Worm (Caenorhabditis elegans) whole organism, L4 larva: ENCODE measurements around the gene polq-1.
A peak's percentile ranks its signal among the peaks of the same experiment; 100 is the strongest.

Experiments
- D1046.2 ChIP-seq: fragments of 200-800 bp; sonication (Bioruptor generic); IDR thresholded peaks from 2 replicates; pipeline ENCODE4 v1.3.6; 2022; ENCODE audit warnings: missing genetic modification characterization, missing compliant biosample characterization
- F10B5.3 ChIP-seq: sonication (generic microtip); optimal IDR thresholded peaks from 2 replicates; lab custom pipeline; 2016; ENCODE audit warnings: mild to moderate bottlenecking, missing genetic modification characterization, missing compliant biosample characterization
- F26F4.8 ChIP-seq: fragments of 200-800 bp; sonication (Bioruptor generic); conservative IDR thresholded peaks from 2 replicates; pipeline ENCODE4 v1.3.6; 2022; ENCODE audit warnings: missing genetic modification characterization, missing compliant biosample characterization
- F37D6.2 ChIP-seq: sonication (generic microtip); optimal IDR thresholded peaks from 2 replicates; lab custom pipeline; 2016; ENCODE audit warnings: mild to moderate bottlenecking, missing genetic modification characterization, missing compliant biosample characterization
- F44E2.7 ChIP-seq: fragments of 200-800 bp; sonication (Bioruptor generic); IDR thresholded peaks from 2 replicates; pipeline ENCODE4 v2.1.2; 2022; ENCODE audit warnings: missing genetic modification characterization, missing compliant biosample characterization
- F49E8.2 ChIP-seq: sonication (generic microtip); optimal IDR thresholded peaks from 2 replicates; lab custom pipeline; 2016; ENCODE audit warnings: missing compliant biosample characterization, mild to moderate bottlenecking, missing genetic modification characterization, borderline replicate concordance
- R02D3.7 ChIP-seq: fragments of 150-350 bp; sonication (generic microtip); optimal IDR thresholded peaks from 3 replicates; lab custom pipeline; 2014; ENCODE audit warnings: missing biosample characterization, missing genetic modification characterization
- Y48G9A.11 ChIP-seq: fragments of 200-800 bp; sonication (Bioruptor generic); IDR thresholded peaks from 2 replicates; pipeline ENCODE4 v1.3.6; 2022; ENCODE audit warnings: missing genetic modification reagents, missing genetic modification characterization, missing compliant biosample characterization
- Y5F2A.4 ChIP-seq: fragments of 200-800 bp; sonication (Bioruptor generic); optimal IDR thresholded peaks from 2 replicates; lab custom pipeline; 2018; ENCODE audit warnings: mild to moderate bottlenecking, missing genetic modification characterization, missing compliant biosample characterization
- Y75B8A.6 ChIP-seq: fragments of 200-800 bp; sonication (Bioruptor generic); IDR thresholded peaks from 2 replicates; pipeline ENCODE4 v1.3.6; 2022; ENCODE audit warnings: missing genetic modification reagents, missing genetic modification characterization, missing compliant biosample characterization
- ZK337.2 ChIP-seq: fragments of 200-800 bp; sonication (Bioruptor generic); IDR thresholded peaks from 2 replicates; pipeline ENCODE4 v1.3.6; 2022; ENCODE audit warnings: missing genetic modification reagents, missing genetic modification characterization, missing compliant biosample characterization
- ZK546.5 ChIP-seq, 2 experiments: sonication (generic microtip); optimal IDR thresholded peaks; 2 replicates each; lab custom pipeline; 2017; ENCODE audit warnings: missing biosample characterization in 2 of 2, missing genetic modification characterization in 2 of 2
- aha-1 ChIP-seq: fragments of 150-350 bp; peaks from one replicate; lab custom pipeline; 2014; ENCODE audit warnings: missing biosample characterization, missing genetic modification characterization
- ceh-20 ChIP-seq: fragments of 200-800 bp; sonication (Bioruptor generic); IDR thresholded peaks from 2 replicates; pipeline ENCODE4 v1.3.6; 2022; ENCODE audit warnings: missing genetic modification reagents, missing genetic modification characterization, missing compliant biosample characterization
- ceh-28 ChIP-seq: fragments of 150-350 bp; optimal IDR thresholded peaks from 2 replicates; lab custom pipeline; 2014; ENCODE audit warnings: missing biosample characterization, missing genetic modification reagents, missing genetic modification characterization
- ceh-44 ChIP-seq: fragments of 200-800 bp; sonication (Bioruptor generic); IDR thresholded peaks from 2 replicates; pipeline ENCODE4 v1.3.6; 2022; ENCODE audit warnings: missing genetic modification reagents, missing genetic modification characterization, missing compliant biosample characterization
- ceh-62 ChIP-seq: sonication (generic microtip); optimal IDR thresholded peaks from 2 replicates; lab custom pipeline; 2017; ENCODE audit warnings: missing biosample characterization, missing genetic modification characterization
- ces-1 ChIP-seq: fragments of 150-350 bp; sonication (generic microtip); optimal IDR thresholded peaks from 4 replicates; lab custom pipeline; 2014; ENCODE audit warnings: missing biosample characterization, missing genetic modification reagents, missing genetic modification characterization
- cey-2 ChIP-seq: sonication (generic microtip); optimal IDR thresholded peaks from 3 replicates; lab custom pipeline; 2017; ENCODE audit warnings: missing genetic modification characterization, mild to moderate bottlenecking, missing compliant biosample characterization, antibody characterized with exemption, borderline replicate concordance; ENCODE audit not compliant: insufficient read depth
- ctbp-1 ChIP-seq: fragments of 200-800 bp; sonication (Bioruptor generic); IDR thresholded peaks from 2 replicates; pipeline ENCODE4 v1.3.6; 2022; ENCODE audit warnings: missing genetic modification reagents, missing genetic modification characterization, missing compliant biosample characterization
- daf-12 ChIP-seq: fragments of 150-350 bp; optimal IDR thresholded peaks from 2 replicates; lab custom pipeline; 2014; ENCODE audit warnings: missing biosample characterization, missing genetic modification reagents, missing genetic modification characterization
- daf-16 ChIP-seq, 3 experiments: sonication (generic microtip); optimal IDR thresholded peaks; 2 replicates each; lab custom pipeline; 2016 to 2017; ENCODE audit warnings: missing genetic modification characterization in 3 of 3, missing genetic modification reagents in 3 of 3, mild to moderate bottlenecking in 2 of 3, missing compliant biosample characterization in 2 of 3, missing biosample characterization in 1 of 3, moderate library complexity in 1 of 3
- daf-8 ChIP-seq: fragments of 200-800 bp; sonication (Bioruptor generic); IDR thresholded peaks from 2 replicates; pipeline ENCODE4 v1.3.6; 2022; ENCODE audit warnings: missing genetic modification characterization, missing compliant biosample characterization
- dmd-8 ChIP-seq: fragments of 200-800 bp; sonication (Bioruptor generic); IDR thresholded peaks from 2 replicates; pipeline ENCODE4 v1.3.6; 2022; ENCODE audit warnings: missing genetic modification characterization, missing compliant biosample characterization
- dpl-1 ChIP-seq: fragments of 150-350 bp; optimal IDR thresholded peaks from 2 replicates; lab custom pipeline; 2014; ENCODE audit warnings: missing biosample characterization, missing genetic modification reagents, missing genetic modification characterization
- egl-27 ChIP-seq: sonication (generic microtip); optimal IDR thresholded peaks from 3 replicates; lab custom pipeline; 2017; ENCODE audit warnings: missing biosample characterization, missing genetic modification reagents, missing genetic modification characterization
- fos-1 ChIP-seq: fragments of 150-350 bp; optimal IDR thresholded peaks from 2 replicates; lab custom pipeline; 2014; ENCODE audit warnings: missing biosample characterization, missing genetic modification characterization
- hmg-1.1 ChIP-seq: fragments of 200-800 bp; sonication (Bioruptor generic); IDR thresholded peaks from 2 replicates; pipeline ENCODE4 v1.3.6; 2022; ENCODE audit warnings: missing genetic modification reagents, missing genetic modification characterization, missing compliant biosample characterization
- jun-1 ChIP-seq: fragments of 150-350 bp; optimal IDR thresholded peaks from 2 replicates; lab custom pipeline; 2014; ENCODE audit warnings: missing biosample characterization, missing genetic modification reagents, missing genetic modification characterization
- lin-1 ChIP-seq: fragments of 200-800 bp; sonication (Bioruptor generic); IDR thresholded peaks from 2 replicates; pipeline ENCODE4 v1.3.6; 2022; ENCODE audit warnings: missing genetic modification reagents, missing genetic modification characterization, missing compliant biosample characterization
- lin-15B ChIP-seq: fragments of 150-350 bp; sonication (generic microtip); optimal IDR thresholded peaks from 3 replicates; lab custom pipeline; 2014; ENCODE audit warnings: missing biosample characterization, missing genetic modification characterization
- lin-29 ChIP-seq: fragments of 200-800 bp; sonication (Bioruptor generic); IDR thresholded peaks from 2 replicates; pipeline ENCODE4 v1.3.6; 2022; ENCODE audit warnings: missing genetic modification reagents, missing genetic modification characterization, missing compliant biosample characterization
- lin-38 ChIP-seq: fragments of 200-800 bp; sonication (Bioruptor generic); IDR thresholded peaks from 2 replicates; pipeline ENCODE4 v1.3.6; 2022; ENCODE audit warnings: missing genetic modification reagents, missing genetic modification characterization, missing compliant biosample characterization
- lin-39 ChIP-seq: fragments of 150-350 bp; optimal IDR thresholded peaks from 2 replicates; lab custom pipeline; 2014; ENCODE audit warnings: missing biosample characterization, missing genetic modification reagents, missing genetic modification characterization
- lsy-2 ChIP-seq, 2 experiments: fragments of 150-350 bp in 1 of 2; sonication (generic microtip) in 1 of 2; optimal IDR thresholded peaks; 2 replicates each; lab custom pipeline; 2014 to 2017; ENCODE audit warnings: missing biosample characterization in 2 of 2, missing genetic modification characterization in 2 of 2
- madf-5 ChIP-seq, 2 experiments: fragments of 200-800 bp; sonication (Bioruptor generic); IDR thresholded peaks; 2 replicates each; pipeline ENCODE4 v1.3.6; 2022; ENCODE audit warnings: missing compliant biosample characterization in 2 of 2, missing genetic modification characterization in 2 of 2
- mdl-1 ChIP-seq, 2 experiments: fragments of 150-350 bp in 1 of 2; sonication (generic microtip) in 1 of 2; optimal IDR thresholded peaks; 2 replicates each; lab custom pipeline; 2014 to 2017; ENCODE audit warnings: missing biosample characterization in 2 of 2, missing genetic modification characterization in 2 of 2
- mep-1 ChIP-seq: fragments of 150-350 bp; sonication (generic microtip); optimal IDR thresholded peaks from 3 replicates; lab custom pipeline; 2014; ENCODE audit warnings: missing biosample characterization, missing genetic modification characterization
- mes-2 ChIP-seq: sonication (generic microtip); optimal IDR thresholded peaks from 2 replicates; lab custom pipeline; 2016; ENCODE audit warnings: missing genotype, mild to moderate bottlenecking, missing genetic modification characterization, missing compliant biosample characterization; ENCODE audit not compliant: poor library complexity, severe bottlenecking
- nhr-10 ChIP-seq: fragments of 150-350 bp; optimal IDR thresholded peaks from 2 replicates; lab custom pipeline; 2014; ENCODE audit warnings: missing biosample characterization, missing genetic modification characterization
- pha-4 ChIP-seq, 2 experiments: fragments of 150-350 bp in 1 of 2; fragments of 200-800 bp in 1 of 2; sonication (Bioruptor generic) in 1 of 2; IDR thresholded peaks in 1 of 2; optimal IDR thresholded peaks in 1 of 2; 2 replicates each; pipeline versions ENCODE4 v1.3.6 to Lab custom; 2014 to 2022; ENCODE audit warnings: missing genetic modification characterization in 2 of 2, missing genetic modification reagents in 2 of 2, missing biosample characterization in 1 of 2, missing compliant biosample characterization in 1 of 2
- sdz-12 ChIP-seq: fragments of 200-800 bp; sonication (Bioruptor generic); optimal IDR thresholded peaks from 2 replicates; lab custom pipeline; 2018; ENCODE audit warnings: mild to moderate bottlenecking, missing genetic modification characterization, missing compliant biosample characterization
- set-16 ChIP-seq: fragments of 200-800 bp; sonication (Bioruptor generic); IDR thresholded peaks from 2 replicates; pipeline ENCODE4 v1.3.6; 2022; ENCODE audit warnings: missing genetic modification reagents, missing genetic modification characterization, missing compliant biosample characterization
- snpc-4 ChIP-seq: fragments of 150-350 bp; optimal IDR thresholded peaks from 2 replicates; lab custom pipeline; 2014; ENCODE audit warnings: missing biosample characterization, missing genetic modification characterization
- tag-97 ChIP-seq: fragments of 200-800 bp; sonication (Bioruptor generic); IDR thresholded peaks from 2 replicates; pipeline ENCODE4 v1.3.6; 2022; ENCODE audit warnings: missing genetic modification characterization, missing compliant biosample characterization
- tra-1 ChIP-seq: fragments of 200-800 bp; sonication (Bioruptor generic); IDR thresholded peaks from 2 replicates; pipeline ENCODE4 v1.3.6; 2022; ENCODE audit warnings: missing genetic modification reagents, missing genetic modification characterization, missing compliant biosample characterization
- unc-39 ChIP-seq: sonication (generic microtip); optimal IDR thresholded peaks from 2 replicates; lab custom pipeline; 2017; ENCODE audit warnings: missing biosample characterization, missing genetic modification characterization
- zag-1 ChIP-seq: fragments of 150-350 bp; optimal IDR thresholded peaks from 2 replicates; lab custom pipeline; 2014; ENCODE audit warnings: missing biosample characterization, missing genetic modification characterization
- zip-2 ChIP-seq: fragments of 150-350 bp; optimal IDR thresholded peaks from 2 replicates; lab custom pipeline; 2014; ENCODE audit warnings: missing biosample characterization, missing genetic modification characterization
- ztf-11 ChIP-seq: fragments of 150-350 bp; optimal IDR thresholded peaks from 2 replicates; lab custom pipeline; 2014; ENCODE audit warnings: missing biosample characterization, missing genetic modification characterization

The polq-1 gene

DNA sequence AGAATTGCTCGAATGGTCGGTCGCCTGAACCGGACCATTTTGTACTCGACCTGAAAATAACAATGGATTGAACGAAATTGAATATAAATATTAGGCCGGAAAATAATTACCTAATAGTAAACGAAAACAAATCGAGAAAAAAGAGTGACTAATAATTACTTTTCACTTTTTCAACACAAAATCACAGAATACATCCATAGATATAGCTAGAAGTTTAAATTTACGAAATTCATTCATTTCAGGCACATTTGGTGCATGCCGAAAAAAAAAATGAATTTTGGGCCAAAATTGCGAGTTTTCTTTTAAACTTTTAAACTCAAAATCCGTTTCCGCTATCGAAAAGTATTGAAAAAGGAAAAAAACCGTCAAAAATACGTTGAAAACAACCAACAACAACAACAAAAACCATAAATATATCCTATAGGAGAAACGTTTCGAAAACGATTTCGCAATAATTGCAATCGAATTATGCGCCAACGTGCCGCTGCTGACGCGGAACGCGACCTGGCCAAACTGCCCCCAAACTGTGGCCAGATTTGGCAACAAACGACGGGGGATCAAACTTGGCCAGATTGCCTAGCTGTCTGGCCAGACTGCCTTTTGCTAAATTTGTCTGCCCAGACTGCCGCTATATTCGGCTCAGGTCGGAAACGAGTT is 17.6 kb downstream of the polq-1 start, which contains the start of gene Y37B11A.3 (continued):
- no peak for TF ChIP-seq cey-2 (tag; lab: Kevin White, UChicago)
- TF ChIP-seq lin-38: no peak
- TF ChIP-seq zag-1: no peak
- TF ChIP-seq snpc-4 (tag; lab: Kevin White, UChicago): no peak
- TF ChIP-seq ceh-20 (GFP tag; lab: Robert Waterston, UW): peak; percentile 68; the same call in 1 of the 2 replicates
- no peak for TF ChIP-seq madf-5 (GFP tag; IDR thresholded peaks at IDR 0.05; lab: Robert Waterston, UW)
- TF ChIP-seq F10B5.3 (tag; lab: Kevin White, UChicago): no peak
- TF ChIP-seq ces-1: no peak
- peak; percentile 21 for TF ChIP-seq F37D6.2
- no peak for TF ChIP-seq dmd-8 (GFP tag; lab: Robert Waterston, UW)
- no peak for TF ChIP-seq lin-39 (tag; lab: Kevin White, UChicago)
- 0 out of 2 replicates have a peak, but pooled peaks have one; percentile 43 for TF ChIP-seq Y75B8A.6 (GFP tag; lab: Robert Waterston, UW)
- TF ChIP-seq fos-1: no peak
- TF ChIP-seq aha-1 (tag; lab: Kevin White, UChicago): peak; percentile 98
- peak; percentile 26 for TF ChIP-seq jun-1 (tag; lab: Kevin White, UChicago)
- TF ChIP-seq set-16 (GFP tag; lab: Robert Waterston, UW): peak; percentile 33; the same call in 1 of the 2 replicates
- TF ChIP-seq F44E2.7 (GFP tag; lab: Robert Waterston, UW): no peak
- no peak for TF ChIP-seq ZK546.5 (tag; optimal IDR thresholded peaks at IDR 0.05; lab: Kevin White, UChicago)
- no peak for TF ChIP-seq lin-29 (GFP tag; lab: Robert Waterston, UW)
- no peak for TF ChIP-seq F26F4.8 (GFP tag; lab: Robert Waterston, UW)
- no peak for TF ChIP-seq mdl-1 (tag; optimal IDR thresholded peaks at IDR 0.05; lab: Kevin White, UChicago)
- TF ChIP-seq ctbp-1 (GFP tag; lab: Robert Waterston, UW): peak; percentile 51; the same call in 1 of the 2 replicates
- peak; percentile 83 for TF ChIP-seq hmg-1.1 (GFP tag; lab: Robert Waterston, UW)
- no peak for TF ChIP-seq ztf-11 (tag; lab: Kevin White, UChicago)
- no peak for TF ChIP-seq daf-12 (tag; lab: Kevin White, UChicago)
- no peak for TF ChIP-seq ceh-62
- no peak for TF ChIP-seq daf-16 (GFP tag; optimal IDR thresholded peaks at IDR 0.05; lab: Kevin White, UChicago)
- no peak for TF ChIP-seq daf-16 (tag; optimal IDR thresholded peaks at IDR 0.05; lab: Kevin White, UChicago)
- TF ChIP-seq Y5F2A.4: no peak
- TF ChIP-seq ceh-28 (tag; lab: Kevin White, UChicago): no peak
- no peak for TF ChIP-seq sdz-12
- peak; percentile 76 for TF ChIP-seq mep-1
- TF ChIP-seq unc-39: no peak
- TF ChIP-seq ceh-44 (GFP tag; lab: Robert Waterston, UW): no peak
- no peak for TF ChIP-seq D1046.2 (GFP tag; lab: Robert Waterston, UW)
- no peak for TF ChIP-seq F49E8.2 (tag; lab: Kevin White, UChicago)
- no peak for TF ChIP-seq lin-15B (tag; lab: Kevin White, UChicago)
- TF ChIP-seq egl-27 (tag; lab: Kevin White, UChicago): no peak
- TF ChIP-seq ZK337.2 (GFP tag; lab: Robert Waterston, UW): no peak
- TF ChIP-seq tag-97 (GFP tag; lab: Robert Waterston, UW): no peak
- TF ChIP-seq pha-4 (GFP tag; IDR thresholded peaks at IDR 0.05; lab: Robert Waterston, UW): no peak
- TF ChIP-seq pha-4 (tag; optimal IDR thresholded peaks at IDR 0.05; lab: Kevin White, UChicago): no peak
- no peak for TF ChIP-seq daf-8 (GFP tag; lab: Robert Waterston, UW)
- peak in 1 of 2 experiments; percentile 78 for TF ChIP-seq lsy-2 (tag; optimal IDR thresholded peaks at IDR 0.05; lab: Kevin White, UChicago)
- peak; percentile 84 for TF ChIP-seq mes-2
- peak; percentile 75 for TF ChIP-seq dpl-1 (GFP tag; lab: Kevin White, UChicago)
- TF ChIP-seq zip-2 (tag; lab: Kevin White, UChicago): no peak
- TF ChIP-seq nhr-10 (tag; lab: Kevin White, UChicago): no peak
- no peak for TF ChIP-seq R02D3.7 (tag; lab: Kevin White, UChicago)
- TF ChIP-seq Y48G9A.11 (GFP tag; lab: Robert Waterston, UW): no peak; the same call in 1 of the 2 replicates
- no peak for TF ChIP-seq lin-1
- 0 out of 2 replicates have a peak, but pooled peaks have one; percentile 48 for TF ChIP-seq tra-1 (GFP tag; lab: Robert Waterston, UW)
